Fruit fly (Drosophila melanogaster) whole organism, embryonic: ENCODE measurements around the gene CG6345.
A peak's percentile ranks its signal among the peaks of the same experiment; 100 is the strongest.

ENCODE experiments used
- Abd-B ChIP-seq: fragments of 200-800 bp; sonication (Bioruptor generic); optimal IDR thresholded peaks from 2 replicates; lab custom pipeline; 2018; ENCODE audit warnings: missing biosample characterization, mild to moderate bottlenecking, missing genetic modification characterization, moderate library complexity
- Antp ChIP-seq: fragments of 200-800 bp; sonication (Bioruptor generic); optimal IDR thresholded peaks from 3 replicates; lab custom pipeline; 2016; ENCODE audit warnings: missing biosample characterization, missing genetic modification characterization
- Blimp-1 ChIP-seq: fragments of 200-800 bp; sonication (Bioruptor generic); optimal IDR thresholded peaks from 3 replicates; lab custom pipeline; 2018; ENCODE audit warnings: missing biosample characterization, missing genetic modification characterization, mild to moderate bottlenecking, moderate library complexity, missing genetic modification reagents
- CG10321 ChIP-seq: fragments of 200-800 bp; sonication (Bioruptor generic); IDR thresholded peaks from 2 replicates; pipeline ENCODE4 v1.3.6; 2022; ENCODE audit warnings: missing biosample characterization, missing genetic modification characterization
- CG10654 ChIP-seq: fragments of 200-800 bp; sonication (Bioruptor generic); optimal IDR thresholded peaks from 2 replicates; lab custom pipeline; 2016; ENCODE audit warnings: missing biosample characterization, missing genetic modification characterization
- CG11247 ChIP-seq: fragments of 200-800 bp; sonication (Bioruptor generic); IDR thresholded peaks from 2 replicates; pipeline ENCODE4 v1.3.6; 2022; ENCODE audit warnings: missing biosample characterization, missing genetic modification characterization
- CG12104 ChIP-seq: fragments of 200-800 bp; sonication (Bioruptor generic); optimal IDR thresholded peaks from 3 replicates; lab custom pipeline; 2016; ENCODE audit warnings: missing biosample characterization, missing genetic modification characterization
- CG13296 ChIP-seq: fragments of 200-800 bp; sonication (Bioruptor generic); optimal IDR thresholded peaks from 3 replicates; lab custom pipeline; 2018; ENCODE audit warnings: missing biosample characterization, mild to moderate bottlenecking, missing genetic modification characterization
- CG15479 ChIP-seq: fragments of 200-800 bp; sonication (Bioruptor generic); optimal IDR thresholded peaks from 3 replicates; lab custom pipeline; 2019; ENCODE audit warnings: missing biosample characterization, mild to moderate bottlenecking, missing genetic modification characterization, moderate library complexity
- CG17568 ChIP-seq: fragments of 200-800 bp; sonication (Bioruptor generic); optimal IDR thresholded peaks from 2 replicates; lab custom pipeline; 2018; ENCODE audit warnings: missing biosample characterization, mild to moderate bottlenecking, missing genetic modification characterization, moderate library complexity
- CG17612 ChIP-seq: fragments of 200-800 bp; sonication (Bioruptor generic); IDR thresholded peaks from 2 replicates; pipeline ENCODE4 v1.3.6; 2022; ENCODE audit warnings: missing biosample characterization, missing genetic modification characterization
- CG18262 ChIP-seq: fragments of 200-800 bp; optimal IDR thresholded peaks from 3 replicates; lab custom pipeline; 2019; ENCODE audit warnings: missing biosample characterization, mild to moderate bottlenecking, missing genetic modification characterization, moderate library complexity
- CG18599 ChIP-seq: fragments of 200-800 bp; sonication (Bioruptor generic); optimal IDR thresholded peaks from 3 replicates; lab custom pipeline; 2017; ENCODE audit warnings: missing biosample characterization, missing genetic modification characterization, mild to moderate bottlenecking, moderate library complexity, missing genetic modification reagents
- CG2120 ChIP-seq: fragments of 200-800 bp; sonication (Bioruptor generic); optimal IDR thresholded peaks from 3 replicates; lab custom pipeline; 2016; ENCODE audit warnings: missing biosample characterization, missing genetic modification characterization
- CG31224 ChIP-seq: fragments of 200-800 bp; sonication (Bioruptor generic); IDR thresholded peaks from 2 replicates; pipeline ENCODE4 v1.3.6; 2022; ENCODE audit warnings: missing biosample characterization, missing genetic modification characterization
- CG31388 ChIP-seq: fragments of 200-800 bp; sonication (Bioruptor generic); optimal IDR thresholded peaks from 2 replicates; lab custom pipeline; 2016; ENCODE audit warnings: missing biosample characterization, missing genetic modification characterization
- CG32772 ChIP-seq: fragments of 200-800 bp; sonication (Bioruptor generic); IDR thresholded peaks from 2 replicates; pipeline ENCODE4 v1.3.6; 2022; ENCODE audit warnings: missing biosample characterization, missing genetic modification characterization
- CG42726 ChIP-seq: fragments of 200-800 bp; sonication (Bioruptor generic); IDR thresholded peaks from 2 replicates; pipeline ENCODE4 v1.3.6; 2022; ENCODE audit warnings: missing biosample characterization, missing genetic modification characterization; ENCODE audit not compliant: partially characterized antibody
- CG43689 ChIP-seq: fragments of 200-800 bp; sonication (Bioruptor generic); IDR thresholded peaks from 2 replicates; pipeline ENCODE4 v1.3.6; 2022; ENCODE audit warnings: missing biosample characterization, missing genetic modification characterization
- CG4404 ChIP-seq: fragments of 200-800 bp; sonication (Bioruptor generic); IDR thresholded peaks from 2 replicates; pipeline ENCODE4 v1.3.6; 2022; ENCODE audit warnings: missing biosample characterization, missing genetic modification characterization
- CG8944 ChIP-seq: fragments of 200-800 bp; sonication (Bioruptor generic); optimal IDR thresholded peaks from 3 replicates; lab custom pipeline; 2016; ENCODE audit warnings: missing biosample characterization, missing genetic modification characterization
- CG9817 ChIP-seq: fragments of 200-800 bp; sonication (Bioruptor generic); optimal IDR thresholded peaks from 2 replicates; lab custom pipeline; 2018; ENCODE audit warnings: missing biosample characterization, mild to moderate bottlenecking, missing genetic modification characterization, moderate library complexity
- CG9876 ChIP-seq: fragments of 200-800 bp; sonication (Bioruptor generic); optimal IDR thresholded peaks from 2 replicates; lab custom pipeline; 2016; ENCODE audit warnings: missing biosample characterization, missing genetic modification characterization
- CTCF ChIP-seq: fragments of 200-800 bp; sonication (Bioruptor generic); optimal IDR thresholded peaks from 2 replicates; lab custom pipeline; 2017; ENCODE audit warnings: missing biosample characterization, mild to moderate bottlenecking, missing genetic modification characterization, moderate library complexity
- E2f2 ChIP-seq: fragments of 200-800 bp; sonication (Bioruptor generic); IDR thresholded peaks from 2 replicates; pipeline ENCODE4 v1.3.6; 2022; ENCODE audit warnings: missing biosample characterization, missing genetic modification characterization
- Max ChIP-seq: fragments of 200-800 bp; sonication (Bioruptor generic); optimal IDR thresholded peaks from 2 replicates; lab custom pipeline; 2016; ENCODE audit warnings: missing biosample characterization, mild to moderate bottlenecking, missing genetic modification characterization
- NFAT ChIP-seq: fragments of 200-800 bp; sonication (Bioruptor generic); IDR thresholded peaks from 2 replicates; pipeline ENCODE4 v1.3.6; 2022; ENCODE audit warnings: missing biosample characterization, missing genetic modification characterization
- Sry-β ChIP-seq: fragments of 200-800 bp; sonication (Bioruptor generic); optimal IDR thresholded peaks from 2 replicates; lab custom pipeline; 2018; ENCODE audit warnings: missing biosample characterization, mild to moderate bottlenecking, missing genetic modification characterization, moderate library complexity
- Taf1 ChIP-seq: fragments of 200-800 bp; sonication (Bioruptor generic); IDR thresholded peaks from 2 replicates; pipeline ENCODE4 v1.3.6; 2022; ENCODE audit warnings: missing biosample characterization, missing genetic modification characterization
- al ChIP-seq: fragments of 200-800 bp; sonication (Bioruptor generic); IDR thresholded peaks from 2 replicates; pipeline ENCODE4 v1.3.6; 2022; ENCODE audit warnings: missing biosample characterization, missing genetic modification characterization
- bab2 ChIP-seq: fragments of 200-800 bp; sonication (Bioruptor generic); optimal IDR thresholded peaks from 2 replicates; lab custom pipeline; 2016; ENCODE audit warnings: missing biosample characterization, missing genetic modification characterization
- bowl ChIP-seq: fragments of 200-800 bp; sonication (Bioruptor generic); IDR thresholded peaks from 2 replicates; pipeline ENCODE4 v1.3.6; 2022; ENCODE audit warnings: missing biosample characterization, missing genetic modification characterization
- chm ChIP-seq: fragments of 200-800 bp; sonication (Bioruptor generic); IDR thresholded peaks from 2 replicates; pipeline ENCODE4 v1.3.6; 2022; ENCODE audit warnings: missing biosample characterization, missing genetic modification characterization
- esg ChIP-seq: fragments of 200-800 bp; sonication (Bioruptor generic); conservative IDR thresholded peaks from 2 replicates; pipeline ENCODE4 v1.3.6; 2022; ENCODE audit warnings: missing biosample characterization, missing genetic modification characterization
- ewg ChIP-seq: fragments of 200-800 bp; sonication (Bioruptor generic); optimal IDR thresholded peaks from 3 replicates; lab custom pipeline; 2017; ENCODE audit warnings: mild to moderate bottlenecking, missing biosample characterization, missing genetic modification reagents, missing genetic modification characterization
- fd102C ChIP-seq: fragments of 200-800 bp; sonication (Bioruptor generic); optimal IDR thresholded peaks from 2 replicates; lab custom pipeline; 2018; ENCODE audit warnings: missing biosample characterization, mild to moderate bottlenecking, missing genetic modification characterization, moderate library complexity
- hkb ChIP-seq, 2 experiments: fragments of 200-800 bp in 1 of 2; fragments of >200 bp in 1 of 2; sonication (Bioruptor generic) in 1 of 2; IDR thresholded peaks in 1 of 2; optimal IDR thresholded peaks in 1 of 2; 2 replicates each; pipeline versions ENCODE4 v1.3.6 to Lab custom; 2017 to 2022; ENCODE audit warnings: missing biosample characterization in 1 of 2, missing genetic modification characterization in 1 of 2
- kay ChIP-seq: fragments of 200-800 bp; sonication (Bioruptor generic); optimal IDR thresholded peaks from 2 replicates; lab custom pipeline; 2016; ENCODE audit warnings: missing biosample characterization, missing genetic modification characterization
- lmd ChIP-seq: fragments of 200-800 bp; sonication (Bioruptor generic); IDR thresholded peaks from 2 replicates; pipeline ENCODE4 v1.3.6; 2022; ENCODE audit warnings: missing biosample characterization, missing genetic modification characterization
- luna ChIP-seq: fragments of 200-800 bp; sonication (Bioruptor generic); optimal IDR thresholded peaks from 2 replicates; lab custom pipeline; 2016; ENCODE audit warnings: missing biosample characterization, missing genetic modification characterization
- slp2 ChIP-seq: fragments of 200-800 bp; sonication (Bioruptor generic); optimal IDR thresholded peaks from 2 replicates; lab custom pipeline; 2016; ENCODE audit warnings: missing biosample characterization, missing genetic modification characterization
- so ChIP-seq: fragments of 200-800 bp; sonication (Bioruptor generic); IDR thresholded peaks from 3 replicates; pipeline ENCODE4 v1.3.6; 2022; ENCODE audit warnings: missing biosample characterization, missing genetic modification characterization
- twi ChIP-seq: fragments of 200-800 bp; optimal IDR thresholded peaks from 2 replicates; lab custom pipeline; 2019; ENCODE audit warnings: missing biosample characterization, mild to moderate bottlenecking, missing genetic modification characterization, moderate library complexity
- unc-4 ChIP-seq: fragments of 200-800 bp; sonication (Bioruptor generic); IDR thresholded peaks from 2 replicates; pipeline ENCODE4 v1.3.6; 2022; ENCODE audit warnings: missing biosample characterization, missing genetic modification characterization; ENCODE audit not compliant: partially characterized antibody
- unpg ChIP-seq: fragments of 200-800 bp; sonication (Bioruptor generic); optimal IDR thresholded peaks from 3 replicates; lab custom pipeline; 2018; ENCODE audit warnings: missing biosample characterization, mild to moderate bottlenecking, missing genetic modification characterization, moderate library complexity
- wdn ChIP-seq: fragments of 200-800 bp; sonication (Bioruptor generic); IDR thresholded peaks from 2 replicates; pipeline ENCODE4 v1.3.6; 2022; ENCODE audit warnings: missing biosample characterization, missing genetic modification characterization
- wor ChIP-seq: fragments of 200-800 bp; sonication (Bioruptor generic); IDR thresholded peaks from 2 replicates; pipeline ENCODE4 v1.3.6; 2022; ENCODE audit warnings: missing biosample characterization, missing genetic modification characterization

Gene CG6345

dm6 chr3R:10415923-10416322 lies at the start of gene CG6345 (continued):
- TF ChIP-seq CG32772 (GFP tag; lab: Robert Waterston, UW): peak; percentile 75
- TF ChIP-seq esg (GFP tag; lab: Robert Waterston, UW): peak; percentile 39; the same call in 1 of the 2 replicates
- TF ChIP-seq CG31224 (GFP tag; lab: Robert Waterston, UW): peak; percentile 65
- TF ChIP-seq Taf1 (GFP tag; lab: Robert Waterston, UW): no peak; the same call in 1 of the 2 replicates
- TF ChIP-seq CG12104: peak; percentile 82
- TF ChIP-seq unpg: peak; percentile 83
- peak; percentile 80 for TF ChIP-seq CG8944 (GFP tag; lab: Kevin White, UChicago)
- peak; percentile 77 for TF ChIP-seq ewg (GFP tag; lab: Kevin White, UChicago)
- TF ChIP-seq CG10321 (GFP tag; lab: Robert Waterston, UW): peak; percentile 48; the same call in 1 of the 2 replicates
- TF ChIP-seq CG9817 (tag; lab: Kevin White, UChicago): peak; percentile 65
- TF ChIP-seq so (GFP tag; lab: Robert Waterston, UW): 0 out of 3 replicates have a peak, but pooled peaks have one; percentile 33
- TF ChIP-seq kay (GFP tag; lab: Kevin White, UChicago): peak; percentile 4
- TF ChIP-seq wor: 0 out of 2 replicates have a peak, but pooled peaks have one; percentile 12
- TF ChIP-seq Antp (GFP tag; lab: Kevin White, UChicago): peak; percentile 81
- peak; percentile 68 for TF ChIP-seq CG2120 (GFP tag; lab: Kevin White, UChicago)
- no peak for TF ChIP-seq hkb (optimal IDR thresholded peaks at IDR 0.05; lab: Kevin White, UChicago)
- peak; percentile 71 for TF ChIP-seq hkb (GFP tag; IDR thresholded peaks at IDR 0.05; lab: Robert Waterston, UW)
- TF ChIP-seq CG15479 (GFP tag; lab: Kevin White, UChicago): no peak
- peak; percentile 89 for TF ChIP-seq chm (GFP tag; lab: Robert Waterston, UW)
- no peak for TF ChIP-seq wdn (GFP tag; lab: Robert Waterston, UW)
- TF ChIP-seq E2f2 (GFP tag; lab: Robert Waterston, UW): peak; percentile 86
- TF ChIP-seq Sry-β (GFP tag; lab: Kevin White, UChicago): peak; percentile 62
- peak; percentile 70 for TF ChIP-seq bab2 (GFP tag; lab: Kevin White, UChicago)
- TF ChIP-seq CG43689 (GFP tag; lab: Robert Waterston, UW): peak; percentile 77
- TF ChIP-seq Blimp-1 (GFP tag; lab: Kevin White, UChicago): peak; percentile 82
- no peak for TF ChIP-seq unc-4 (GFP tag; lab: Robert Waterston, UW)
- no peak for TF ChIP-seq CG42726 (GFP tag; lab: Robert Waterston, UW)
- peak; percentile 81 for TF ChIP-seq CG18599 (GFP tag; lab: Kevin White, UChicago)
- TF ChIP-seq slp2 (GFP tag; lab: Kevin White, UChicago): peak; percentile 88
- peak; percentile 87 for TF ChIP-seq CG13296 (GFP tag; lab: Kevin White, UChicago)

dm6 chr3R:10463548-10463947 lies 47.7 kb upstream of the CG6345 start:
- TF ChIP-seq al: no peak
- no peak for TF ChIP-seq NFAT (GFP tag; lab: Robert Waterston, UW)
- TF ChIP-seq lmd (GFP tag; lab: Robert Waterston, UW): no peak
- no peak for TF ChIP-seq CG4404
- TF ChIP-seq CG10654 (GFP tag; lab: Kevin White, UChicago): no peak
- no peak for TF ChIP-seq CG18262
- no peak for TF ChIP-seq Max (GFP tag; lab: Kevin White, UChicago)
- TF ChIP-seq bowl (GFP tag; lab: Robert Waterston, UW): no peak
- no peak for TF ChIP-seq luna
- no peak for TF ChIP-seq Abd-B (GFP tag; lab: Kevin White, UChicago)
- no peak for TF ChIP-seq CG17568 (GFP tag; lab: Kevin White, UChicago)
- TF ChIP-seq twi (tag; lab: Kevin White, UChicago): no peak
- no peak for TF ChIP-seq CG9876 (GFP tag; lab: Kevin White, UChicago)
- TF ChIP-seq CTCF: no peak
- no peak for TF ChIP-seq fd102C (GFP tag; lab: Kevin White, UChicago)
- TF ChIP-seq CG31388 (GFP tag; lab: Kevin White, UChicago): no peak
- no peak for TF ChIP-seq CG17612 (GFP tag; lab: Robert Waterston, UW)
- no peak for TF ChIP-seq CG11247 (GFP tag; lab: Robert Waterston, UW)
